Worm (Caenorhabditis elegans): ENCODE measurements around the gene F25B4.8.
A peak's percentile ranks its signal among the peaks of the same experiment; 100 is the strongest.

The F25B4.8 gene

ce11 chrV:5660604-5661209 is 30.8 kb downstream of the F25B4.8 start, which contains the start of the genes mut-14 and C14C11.2:
TSS of gene mut-14 (minus strand) at chrV:5660704.
TSS of gene C14C11.2 (plus strand) at chrV:5661159.
- TF ChIP-seq nhr-237 (tag; optimal IDR thresholded peaks at IDR 0.05) = no peak
- TF ChIP-seq lin-13 (tag; optimal IDR thresholded peaks at IDR 0.05) = no peak
- no peak for TF ChIP-seq zip-8 (tag; optimal IDR thresholded peaks at IDR 0.05)
- TF ChIP-seq elt-3 (tag; optimal IDR thresholded peaks at IDR 0.05) = no peak
- no peak for TF ChIP-seq ces-1 (GFP tag; optimal IDR thresholded peaks at IDR 0.05)
- no peak for TF ChIP-seq sptf-1 (tag; optimal IDR thresholded peaks at IDR 0.05)
- TF ChIP-seq mep-1 (tag; optimal IDR thresholded peaks at IDR 0.05) = no peak
- no peak for TF ChIP-seq lin-32 (GFP tag; optimal IDR thresholded peaks at IDR 0.05)
- no peak for TF ChIP-seq nhr-28 (tag; optimal IDR thresholded peaks at IDR 0.05)
- no peak for TF ChIP-seq unc-39 (tag; optimal IDR thresholded peaks at IDR 0.05)
- TF ChIP-seq sem-2 (GFP tag; optimal IDR thresholded peaks at IDR 0.05) = no peak
- TF ChIP-seq tbx-8 (GFP tag; optimal IDR thresholded peaks at IDR 0.05) = no peak
- TF ChIP-seq blmp-1 (tag; optimal IDR thresholded peaks at IDR 0.05) = no peak
- no peak for TF ChIP-seq nhr-12 (tag; optimal IDR thresholded peaks at IDR 0.05)
- TF ChIP-seq mls-2 (tag; optimal IDR thresholded peaks at IDR 0.05) = no peak
- TF ChIP-seq mab-5 (tag; optimal IDR thresholded peaks at IDR 0.05) = no peak

- TF ChIP-seq nhr-12 (tag; optimal IDR thresholded peaks at IDR 0.05) (no peak), ces-1 (GFP tag; optimal IDR thresholded peaks at IDR 0.05) (no peak), ceh-83 (GFP tag; optimal IDR thresholded peaks at IDR 0.05) (no peak), lin-32 (GFP tag; optimal IDR thresholded peaks at IDR 0.05) (no peak)
Measured at ce11 chrV:5653990-5654499, 37.5 kb downstream of the F25B4.8 start, which contains the start of gene hex-2. TSS of gene hex-2 (plus strand) at chrV:5654449.

- TF ChIP-seq ces-1 (GFP tag; optimal IDR thresholded peaks at IDR 0.05) = peak; percentile 3
- no peak for TF ChIP-seq nhr-28 (tag; optimal IDR thresholded peaks at IDR 0.05)
Measured at ce11 chrV:5651905-5652304, 39.6 kb downstream of the F25B4.8 start.

ce11 chrV:5647359-5647758 is 44.2 kb downstream of the F25B4.8 start, which contains the start of gene C14C11.4:
TSS of gene C14C11.4 (plus strand) at chrV:5647610.
- no peak for TF ChIP-seq nhr-12 (tag; optimal IDR thresholded peaks at IDR 0.05)
- TF ChIP-seq tbx-8 (GFP tag; optimal IDR thresholded peaks at IDR 0.05) = no peak
- no peak for TF ChIP-seq zip-8 (tag; optimal IDR thresholded peaks at IDR 0.05)
- no peak for TF ChIP-seq mab-5 (tag; optimal IDR thresholded peaks at IDR 0.05)
- no peak for TF ChIP-seq cnd-1 (tag; optimal IDR thresholded peaks at IDR 0.05)
- no peak for TF ChIP-seq ces-1 (GFP tag; optimal IDR thresholded peaks at IDR 0.05)
- no peak for TF ChIP-seq pha-4 (tag; optimal IDR thresholded peaks at IDR 0.05)
- TF ChIP-seq unc-39 (tag; optimal IDR thresholded peaks at IDR 0.05) = no peak
- TF ChIP-seq lin-32 (GFP tag; optimal IDR thresholded peaks at IDR 0.05) = no peak

- TF ChIP-seq bed-3 (GFP tag; optimal IDR thresholded peaks at IDR 0.05) (no peak), unc-62 (GFP tag; optimal IDR thresholded peaks at IDR 0.05) (no peak), lin-32 (GFP tag; optimal IDR thresholded peaks at IDR 0.05) (no peak), hlh-1 (tag; optimal IDR thresholded peaks at IDR 0.05) (no peak), nhr-12 (tag; optimal IDR thresholded peaks at IDR 0.05) (no peak), ces-1 (GFP tag; optimal IDR thresholded peaks at IDR 0.05) (no peak), cnd-1 (tag; optimal IDR thresholded peaks at IDR 0.05) (no peak), drap-1 (GFP tag; optimal IDR thresholded peaks at IDR 0.05) (no peak)
Measured at ce11 chrV:5644171-5644570, 47.3 kb downstream of the F25B4.8 start, which contains the start of gene srx-117. TSS of gene srx-117 (plus strand) at chrV:5644471.

All from whole organism, mixed stage, embryonic.